Worm (Caenorhabditis elegans) whole organism, mixed stage, embryonic: ENCODE data around the gene alh-12.

Experiments
- M03D4.4 ChIP-seq: sonication (generic microtip); optimal IDR thresholded peaks from 2 replicates; lab custom pipeline; 2017; ENCODE audit warnings: mild to moderate bottlenecking, missing genetic modification characterization, missing compliant biosample characterization
- bed-3 ChIP-seq: fragments of 200-800 bp; sonication (Bioruptor generic); optimal IDR thresholded peaks from 3 replicates; lab custom pipeline; 2018; ENCODE audit warnings: mild to moderate bottlenecking, missing genetic modification characterization, moderate library complexity, missing compliant biosample characterization
- blmp-1 ChIP-seq: fragments of 150-350 bp; optimal IDR thresholded peaks from 2 replicates; lab custom pipeline; 2014; ENCODE audit warnings: missing biosample characterization, missing genetic modification characterization
- ceh-39 ChIP-seq: fragments of 150-350 bp; optimal IDR thresholded peaks from 2 replicates; lab custom pipeline; 2014; ENCODE audit warnings: missing biosample characterization, missing genetic modification characterization
- ceh-43 ChIP-seq: fragments of 200-800 bp; sonication (Bioruptor generic); optimal IDR thresholded peaks from 2 replicates; lab custom pipeline; 2018; ENCODE audit warnings: mild to moderate bottlenecking, missing genetic modification characterization, moderate library complexity, missing compliant biosample characterization
- ceh-83 ChIP-seq: fragments of 200-800 bp; sonication (Bioruptor generic); optimal IDR thresholded peaks from 2 replicates; lab custom pipeline; 2018; ENCODE audit warnings: mild to moderate bottlenecking, missing genetic modification characterization, missing compliant biosample characterization
- ces-1 ChIP-seq: fragments of 150-350 bp; optimal IDR thresholded peaks from 2 replicates; lab custom pipeline; 2014; ENCODE audit warnings: missing biosample characterization, missing genetic modification reagents, missing genetic modification characterization
- cnd-1 ChIP-seq: fragments of 200-800 bp; sonication (Bioruptor generic); optimal IDR thresholded peaks from 2 replicates; lab custom pipeline; 2018; ENCODE audit warnings: mild to moderate bottlenecking, missing genetic modification characterization, missing compliant biosample characterization
- drap-1 ChIP-seq: fragments of 200-800 bp; sonication (Bioruptor generic); optimal IDR thresholded peaks from 3 replicates; lab custom pipeline; 2018; ENCODE audit warnings: mild to moderate bottlenecking, missing genetic modification characterization, missing compliant biosample characterization
- elt-1 ChIP-seq: sonication (generic microtip); optimal IDR thresholded peaks from 2 replicates; lab custom pipeline; 2017; ENCODE audit warnings: missing genetic modification characterization, mild to moderate bottlenecking, missing compliant biosample characterization, antibody characterized with exemption, moderate library complexity, borderline replicate concordance; ENCODE audit not compliant: insufficient read depth
- elt-3 ChIP-seq: fragments of 150-350 bp; optimal IDR thresholded peaks from 2 replicates; lab custom pipeline; 2014; ENCODE audit warnings: missing biosample characterization, missing genetic modification characterization
- flh-1 ChIP-seq: fragments of 200-800 bp; sonication (Bioruptor generic); optimal IDR thresholded peaks from 2 replicates; lab custom pipeline; 2018; ENCODE audit warnings: mild to moderate bottlenecking, missing genetic modification characterization, moderate library complexity, missing compliant biosample characterization
- ham-2 ChIP-seq: fragments of 200-800 bp; sonication (Bioruptor generic); optimal IDR thresholded peaks from 2 replicates; lab custom pipeline; 2018; ENCODE audit warnings: mild to moderate bottlenecking, missing genetic modification characterization, missing compliant biosample characterization
- hlh-1 ChIP-seq: fragments of 150-350 bp; optimal IDR thresholded peaks from 2 replicates; lab custom pipeline; 2014; ENCODE audit warnings: missing biosample characterization, missing genetic modification reagents, missing genetic modification characterization
- lin-13 ChIP-seq: fragments of 150-350 bp; optimal IDR thresholded peaks from 2 replicates; lab custom pipeline; 2014; ENCODE audit warnings: missing biosample characterization, missing genetic modification characterization
- lin-32 ChIP-seq: fragments of 200-800 bp; sonication (Bioruptor generic); optimal IDR thresholded peaks from 2 replicates; lab custom pipeline; 2018; ENCODE audit warnings: mild to moderate bottlenecking, missing genetic modification characterization, missing compliant biosample characterization
- lsy-2 ChIP-seq: fragments of 150-350 bp; optimal IDR thresholded peaks from 2 replicates; lab custom pipeline; 2014; ENCODE audit warnings: missing biosample characterization, missing genetic modification characterization
- mab-5 ChIP-seq: fragments of 150-350 bp; optimal IDR thresholded peaks from 2 replicates; lab custom pipeline; 2014; ENCODE audit warnings: missing biosample characterization, missing genetic modification characterization
- mep-1 ChIP-seq: fragments of 150-350 bp; optimal IDR thresholded peaks from 2 replicates; lab custom pipeline; 2017; ENCODE audit warnings: missing biosample characterization, missing genetic modification reagents, missing genetic modification characterization, inconsistent platforms
- mls-2 ChIP-seq: sonication (generic microtip); optimal IDR thresholded peaks from 2 replicates; lab custom pipeline; 2016; ENCODE audit warnings: mild to moderate bottlenecking, missing genetic modification characterization, moderate library complexity, missing compliant biosample characterization
- nhr-12 ChIP-seq: fragments of 150-350 bp; optimal IDR thresholded peaks from 2 replicates; lab custom pipeline; 2014; ENCODE audit warnings: missing biosample characterization, missing genetic modification characterization
- nhr-2 ChIP-seq: fragments of 150-350 bp; optimal IDR thresholded peaks from 2 replicates; lab custom pipeline; 2014; ENCODE audit warnings: missing biosample characterization, missing genetic modification characterization
- nhr-237 ChIP-seq: fragments of 150-350 bp; optimal IDR thresholded peaks from 2 replicates; lab custom pipeline; 2014; ENCODE audit warnings: missing biosample characterization, missing genetic modification characterization
- nhr-28 ChIP-seq: fragments of 150-350 bp; optimal IDR thresholded peaks from 2 replicates; lab custom pipeline; 2014; ENCODE audit warnings: missing biosample characterization, missing genetic modification characterization
- nhr-76 ChIP-seq: sonication (generic microtip); optimal IDR thresholded peaks from 2 replicates; lab custom pipeline; 2017; ENCODE audit warnings: missing biosample characterization, missing genetic modification characterization
- pha-4 ChIP-seq: fragments of 150-350 bp; optimal IDR thresholded peaks from 2 replicates; lab custom pipeline; 2018; ENCODE audit warnings: missing biosample characterization, missing genetic modification reagents, missing genetic modification characterization
- sem-2 ChIP-seq: fragments of 200-800 bp; sonication (Bioruptor generic); optimal IDR thresholded peaks from 2 replicates; lab custom pipeline; 2018; ENCODE audit warnings: mild to moderate bottlenecking, missing genetic modification characterization, missing compliant biosample characterization
- snpc-4 ChIP-seq: fragments of 150-350 bp; optimal IDR thresholded peaks from 2 replicates; lab custom pipeline; 2014; ENCODE audit warnings: missing biosample characterization, missing genetic modification characterization
- sptf-1 ChIP-seq: sonication (generic microtip); optimal IDR thresholded peaks from 2 replicates; lab custom pipeline; 2017; ENCODE audit warnings: mild to moderate bottlenecking, missing genetic modification characterization, moderate library complexity, missing compliant biosample characterization
- tbx-8 ChIP-seq: fragments of 200-800 bp; sonication (Bioruptor generic); optimal IDR thresholded peaks from 2 replicates; lab custom pipeline; 2018; ENCODE audit warnings: mild to moderate bottlenecking, missing genetic modification characterization, moderate library complexity, missing compliant biosample characterization
- unc-120 ChIP-seq: sonication (generic microtip); optimal IDR thresholded peaks from 2 replicates; lab custom pipeline; 2017; ENCODE audit warnings: missing genetic modification characterization, missing compliant biosample characterization; ENCODE audit not compliant: poor library complexity, severe bottlenecking
- unc-39 ChIP-seq: fragments of 150-350 bp; optimal IDR thresholded peaks from 2 replicates; lab custom pipeline; 2014; ENCODE audit warnings: missing biosample characterization, missing genetic modification characterization
- unc-62 ChIP-seq: fragments of 150-350 bp; optimal IDR thresholded peaks from 2 replicates; lab custom pipeline; 2014; ENCODE audit warnings: missing biosample characterization, missing genetic modification reagents, missing genetic modification characterization
- zip-8 ChIP-seq: fragments of 150-350 bp; optimal IDR thresholded peaks from 2 replicates; lab custom pipeline; 2014; ENCODE audit warnings: missing biosample characterization, missing genetic modification characterization
- ztf-11 ChIP-seq: fragments of 150-350 bp; optimal IDR thresholded peaks from 2 replicates; lab custom pipeline; 2014; ENCODE audit warnings: missing biosample characterization, missing genetic modification characterization

Gene alh-12

ce11 chrIII:7498346-7498745 is 44.5 kb downstream of the alh-12 start:
- TF ChIP-seq nhr-76 (no peak), ham-2 (GFP tag; lab: Kevin White, UChicago) (peak; percentile 65), mls-2 (tag; lab: Kevin White, UChicago) (no peak), ceh-43 (GFP tag; lab: Kevin White, UChicago) (peak; percentile 49), nhr-12 (tag; lab: Kevin White, UChicago) (no peak), pha-4 (tag; lab: Kevin White, UChicago) (peak; percentile 78), flh-1 (GFP tag; lab: Kevin White, UChicago) (no peak), drap-1 (GFP tag; lab: Kevin White, UChicago) (peak; percentile 57), ces-1 (GFP tag; lab: Kevin White, UChicago) (peak; percentile 85), mab-5 (tag; lab: Kevin White, UChicago) (no peak), nhr-28 (tag; lab: Kevin White, UChicago) (no peak), M03D4.4 (peak; percentile 3), hlh-1 (tag; lab: Kevin White, UChicago) (peak; percentile 57), ztf-11 (tag; lab: Kevin White, UChicago) (peak; percentile 41), sptf-1 (peak; percentile 60), zip-8 (tag; lab: Kevin White, UChicago) (no peak), snpc-4 (no peak), unc-120 (peak; percentile 23), elt-3 (peak; percentile 24), sem-2 (GFP tag; lab: Kevin White, UChicago) (no peak), elt-1 (tag; lab: Kevin White, UChicago) (no peak), ceh-39 (peak; percentile 28), lin-13 (peak; percentile 92), mep-1 (tag; lab: Kevin White, UChicago) (peak; percentile 97), nhr-2 (no peak), tbx-8 (GFP tag; lab: Kevin White, UChicago) (no peak), lin-32 (GFP tag; lab: Kevin White, UChicago) (no peak), nhr-237 (tag; lab: Kevin White, UChicago) (peak; percentile 78), cnd-1 (peak; percentile 19), unc-62 (GFP tag; lab: Kevin White, UChicago) (peak; percentile 46), ceh-83 (GFP tag; lab: Kevin White, UChicago) (no peak), lsy-2 (peak; percentile 83), bed-3 (no peak)

ce11 chrIII:7499421-7499902 is 45.6 kb downstream of the alh-12 start, which contains the start of the genes C07H6.9 and sap-140:
TSS of gene C07H6.9 (minus strand) at chrIII:7499471.
TSS of gene sap-140 (plus strand) at chrIII:7499738.
- TF ChIP-seq elt-1 (tag; lab: Kevin White, UChicago) (no peak), unc-120 (no peak), nhr-28 (tag; lab: Kevin White, UChicago) (no peak), tbx-8 (GFP tag; lab: Kevin White, UChicago) (no peak), mep-1 (tag; lab: Kevin White, UChicago) (peak; percentile 79), unc-62 (GFP tag; lab: Kevin White, UChicago) (no peak), zip-8 (tag; lab: Kevin White, UChicago) (no peak), bed-3 (no peak), lsy-2 (peak; percentile 70), M03D4.4 (no peak), hlh-1 (tag; lab: Kevin White, UChicago) (no peak), ham-2 (GFP tag; lab: Kevin White, UChicago) (no peak), snpc-4 (no peak), mls-2 (tag; lab: Kevin White, UChicago) (no peak), mab-5 (tag; lab: Kevin White, UChicago) (no peak), ceh-83 (GFP tag; lab: Kevin White, UChicago) (no peak), unc-39 (tag; lab: Kevin White, UChicago) (no peak), blmp-1 (tag; lab: Kevin White, UChicago) (no peak), ces-1 (GFP tag; lab: Kevin White, UChicago) (peak; percentile 68), elt-3 (no peak), ztf-11 (tag; lab: Kevin White, UChicago) (no peak), sem-2 (GFP tag; lab: Kevin White, UChicago) (no peak), pha-4 (tag; lab: Kevin White, UChicago) (peak; percentile 64), ceh-39 (no peak), nhr-2 (no peak), nhr-76 (no peak), ceh-43 (GFP tag; lab: Kevin White, UChicago) (peak; percentile 20), cnd-1 (no peak), lin-32 (GFP tag; lab: Kevin White, UChicago) (no peak), nhr-237 (tag; lab: Kevin White, UChicago) (peak; percentile 25), lin-13 (peak; percentile 88), nhr-12 (tag; lab: Kevin White, UChicago) (no peak), flh-1 (GFP tag; lab: Kevin White, UChicago) (no peak), drap-1 (GFP tag; lab: Kevin White, UChicago) (no peak), sptf-1 (no peak)
